Worm (Caenorhabditis elegans): ENCODE measurements around the gene srh-4.

DNA sequence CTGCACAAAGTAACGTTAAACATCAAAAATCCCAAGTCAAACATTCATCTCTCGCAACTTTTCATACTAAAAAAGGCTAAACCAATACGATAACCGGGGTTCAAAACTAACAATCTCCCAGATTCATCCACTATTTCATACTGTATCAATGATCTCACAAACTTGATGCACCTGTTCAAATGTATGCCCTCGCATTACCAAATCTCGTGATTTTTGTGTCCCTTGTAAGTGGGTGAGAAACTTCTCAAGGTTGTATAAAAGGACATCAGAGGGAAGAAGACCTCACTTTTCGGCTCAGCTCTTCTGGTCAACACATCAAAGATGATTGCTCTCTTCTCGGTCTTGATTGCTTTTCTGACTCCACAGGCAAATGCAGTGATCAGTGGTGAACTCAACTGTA lies 33.4 kb downstream of the srh-4 start, which contains the start of gene phat-3:
- TF ChIP-seq pes-1 (GFP tag; IDR thresholded peaks at IDR 0.05): no peak
- TF ChIP-seq F13C5.2 (tag; optimal IDR thresholded peaks at IDR 0.05): no peak
- TF ChIP-seq ama-1 (optimal IDR thresholded peaks at IDR 0.05): no peak
- no peak for TF ChIP-seq ceh-13 (GFP tag; optimal IDR thresholded peaks at IDR 0.05)
- no peak for TF ChIP-seq tbx-37 (GFP tag; conservative IDR thresholded peaks at IDR 0.05)
- no peak for TF ChIP-seq hmg-4 (GFP tag; optimal IDR thresholded peaks at IDR 0.05)
- TF ChIP-seq flt-1 (GFP tag; IDR thresholded peaks at IDR 0.05): no peak
- no peak for TF ChIP-seq ceh-36 (tag; optimal IDR thresholded peaks at IDR 0.05)
- no peak for TF ChIP-seq aly-1 (tag; optimal IDR thresholded peaks at IDR 0.05)
- no peak for TF ChIP-seq tbx-11 (GFP tag; IDR thresholded peaks at IDR 0.05)

Measured in whole organism, early embryonic.